Worm (Caenorhabditis elegans): ENCODE data around the gene R11G1.7.

The R11G1.7 gene

ce11 chrX:3617218-3617617, 38.9 kb upstream of the R11G1.7 start, which contains the start of gene del-9:
Gene del-9, minus strand, starts transcription at chrX:3617318.
- TF ChIP-seq lin-32 (GFP tag; optimal IDR thresholded peaks at IDR 0.05), result no peak
- no peak for TF ChIP-seq bed-3 (GFP tag; optimal IDR thresholded peaks at IDR 0.05)
- TF ChIP-seq elt-3 (tag; optimal IDR thresholded peaks at IDR 0.05), result no peak

ce11 chrX:3618842-3619241, 37.2 kb upstream of the R11G1.7 start:
- TF ChIP-seq cnd-1 (tag; optimal IDR thresholded peaks at IDR 0.05), result no peak
- peak; percentile 92 for TF ChIP-seq ces-1 (GFP tag; optimal IDR thresholded peaks at IDR 0.05)

DNA sequence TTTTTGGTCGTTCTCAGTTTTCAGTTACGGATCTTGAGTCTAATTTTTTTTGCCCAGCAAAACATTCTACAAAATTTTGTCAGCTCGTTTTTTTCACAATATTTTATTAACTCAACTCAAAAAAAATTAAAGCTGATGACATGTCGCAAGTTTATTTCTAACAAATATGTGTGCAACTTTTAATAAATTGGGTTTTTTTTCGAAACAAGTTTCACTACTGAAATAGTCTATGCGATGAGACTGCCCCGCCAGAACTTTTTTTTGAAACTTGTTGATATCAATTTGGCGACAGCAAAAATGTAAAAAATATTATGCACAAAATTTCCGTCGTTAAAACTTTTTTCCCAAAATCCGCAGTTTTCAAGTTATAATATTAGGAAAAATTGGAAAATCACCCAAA, 32.9 kb upstream of the R11G1.7 start, which contains the start of gene C18B2.2:
TSS of gene C18B2.2 (plus strand) at position 301 of the 400 bp plus-strand sequence.
- no peak for TF ChIP-seq elt-3 (tag; optimal IDR thresholded peaks at IDR 0.05)
- no peak for TF ChIP-seq mep-1 (tag; optimal IDR thresholded peaks at IDR 0.05)
- TF ChIP-seq bed-3 (GFP tag; optimal IDR thresholded peaks at IDR 0.05), result no peak
- TF ChIP-seq ztf-11 (tag; optimal IDR thresholded peaks at IDR 0.05), result no peak
- TF ChIP-seq nhr-237 (tag; optimal IDR thresholded peaks at IDR 0.05), result no peak
- TF ChIP-seq cnd-1 (tag; optimal IDR thresholded peaks at IDR 0.05), result no peak
- no peak for TF ChIP-seq elt-1 (tag; optimal IDR thresholded peaks at IDR 0.05; ENCODE audit: borderline replicate concordance, insufficient read depth)
- TF ChIP-seq ceh-39 (tag; optimal IDR thresholded peaks at IDR 0.05), result no peak

ce11 chrX:3625599-3625998, 30.5 kb upstream of the R11G1.7 start:
- TF ChIP-seq zip-8 (tag; optimal IDR thresholded peaks at IDR 0.05) (no peak), hlh-1 (tag; optimal IDR thresholded peaks at IDR 0.05) (no peak), M03D4.4 (tag; optimal IDR thresholded peaks at IDR 0.05) (no peak), cnd-1 (tag; optimal IDR thresholded peaks at IDR 0.05) (no peak), mab-5 (tag; optimal IDR thresholded peaks at IDR 0.05) (no peak), snpc-4 (tag; optimal IDR thresholded peaks at IDR 0.05) (no peak), mep-1 (tag; optimal IDR thresholded peaks at IDR 0.05) (no peak), flh-1 (GFP tag; optimal IDR thresholded peaks at IDR 0.05) (no peak), lin-13 (tag; optimal IDR thresholded peaks at IDR 0.05) (no peak), tbx-8 (GFP tag; optimal IDR thresholded peaks at IDR 0.05) (no peak), unc-39 (tag; optimal IDR thresholded peaks at IDR 0.05) (no peak), ham-2 (GFP tag; optimal IDR thresholded peaks at IDR 0.05) (no peak), ceh-39 (tag; optimal IDR thresholded peaks at IDR 0.05) (no peak), sptf-1 (tag; optimal IDR thresholded peaks at IDR 0.05) (no peak), ztf-11 (tag; optimal IDR thresholded peaks at IDR 0.05) (no peak), blmp-1 (tag; optimal IDR thresholded peaks at IDR 0.05) (no peak), mls-2 (tag; optimal IDR thresholded peaks at IDR 0.05) (no peak), bed-3 (GFP tag; optimal IDR thresholded peaks at IDR 0.05) (no peak), nhr-237 (tag; optimal IDR thresholded peaks at IDR 0.05) (no peak)

DNA sequence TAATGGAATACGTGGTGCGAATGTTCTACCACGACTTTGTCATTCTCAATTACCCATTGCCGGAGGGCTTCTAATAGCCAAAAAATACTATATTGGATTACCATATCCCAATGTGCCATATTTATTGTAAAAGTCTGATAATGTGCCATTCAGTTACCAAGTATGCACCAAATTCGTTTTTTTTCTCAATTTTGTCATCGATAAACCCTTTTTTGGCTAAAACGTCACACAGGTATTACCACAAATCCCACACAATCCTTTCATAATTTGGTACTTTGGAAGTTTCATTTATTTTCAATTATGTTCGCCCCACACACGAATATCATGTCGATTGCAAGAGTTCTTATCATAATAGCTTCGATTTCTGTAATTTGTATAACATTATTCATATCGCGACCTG, 28.1 kb upstream of the R11G1.7 start, which contains the start of gene vep-2:
TSS of gene vep-2 (plus strand) at position 301 of the 400 bp plus-strand sequence.
- no peak for TF ChIP-seq cnd-1 (tag; optimal IDR thresholded peaks at IDR 0.05)
- TF ChIP-seq blmp-1 (tag; optimal IDR thresholded peaks at IDR 0.05), result no peak
- no peak for TF ChIP-seq nhr-76 (tag; optimal IDR thresholded peaks at IDR 0.05)
- TF ChIP-seq lsy-2 (tag; optimal IDR thresholded peaks at IDR 0.05), result no peak
- TF ChIP-seq ztf-11 (tag; optimal IDR thresholded peaks at IDR 0.05), result no peak
- no peak for TF ChIP-seq unc-39 (tag; optimal IDR thresholded peaks at IDR 0.05)
- TF ChIP-seq tbx-8 (GFP tag; optimal IDR thresholded peaks at IDR 0.05), result no peak
- no peak for TF ChIP-seq drap-1 (GFP tag; optimal IDR thresholded peaks at IDR 0.05)

DNA sequence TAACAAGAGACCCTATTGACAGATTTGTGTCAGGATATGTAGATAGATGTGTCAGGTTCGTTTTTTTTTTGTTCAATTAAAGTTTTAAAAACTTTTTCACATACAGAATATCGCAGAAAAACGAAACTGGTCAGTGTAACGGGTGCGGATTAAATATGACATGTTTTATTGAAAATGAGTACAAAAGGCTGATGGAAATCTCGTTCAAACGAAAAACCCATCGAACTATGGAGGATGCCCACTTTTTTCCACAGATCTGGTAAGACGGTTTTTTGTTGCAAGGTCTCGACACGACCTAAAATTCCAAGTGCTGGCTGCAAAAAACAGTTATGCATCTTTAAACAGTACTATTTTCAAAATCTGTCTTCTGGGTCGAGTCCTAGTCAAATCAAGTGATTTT, 26.0 kb upstream of the R11G1.7 start:
- TF ChIP-seq lin-32 (GFP tag; optimal IDR thresholded peaks at IDR 0.05) (no peak), unc-120 (tag; optimal IDR thresholded peaks at IDR 0.05; ENCODE audit: poor library complexity, severe bottlenecking) (no peak), unc-39 (tag; optimal IDR thresholded peaks at IDR 0.05) (no peak), cnd-1 (tag; optimal IDR thresholded peaks at IDR 0.05) (no peak), blmp-1 (tag; optimal IDR thresholded peaks at IDR 0.05) (no peak), mep-1 (tag; optimal IDR thresholded peaks at IDR 0.05) (no peak), ceh-39 (tag; optimal IDR thresholded peaks at IDR 0.05) (no peak), elt-3 (tag; optimal IDR thresholded peaks at IDR 0.05) (no peak), M03D4.4 (tag; optimal IDR thresholded peaks at IDR 0.05) (no peak), ceh-83 (GFP tag; optimal IDR thresholded peaks at IDR 0.05) (no peak), flh-1 (GFP tag; optimal IDR thresholded peaks at IDR 0.05) (no peak), zip-8 (tag; optimal IDR thresholded peaks at IDR 0.05) (no peak), ceh-43 (GFP tag; optimal IDR thresholded peaks at IDR 0.05) (no peak), ztf-11 (tag; optimal IDR thresholded peaks at IDR 0.05) (no peak), sptf-1 (tag; optimal IDR thresholded peaks at IDR 0.05) (no peak), ham-2 (GFP tag; optimal IDR thresholded peaks at IDR 0.05) (no peak), elt-1 (tag; optimal IDR thresholded peaks at IDR 0.05; ENCODE audit: borderline replicate concordance, insufficient read depth) (no peak), nhr-12 (tag; optimal IDR thresholded peaks at IDR 0.05) (no peak)

All from whole organism, mixed stage, embryonic.